Worm (Caenorhabditis elegans): ENCODE results near the gene F49F1.2.

ce11 chrIV:4094364-4094763, 21.4 kb upstream of the F49F1.2 start:
- no peak for TF ChIP-seq snpc-4 (tag; optimal IDR thresholded peaks at IDR 0.05)
- TF ChIP-seq ZK546.5 (tag; optimal IDR thresholded peaks at IDR 0.05): no peak
- TF ChIP-seq egl-27 (tag; optimal IDR thresholded peaks at IDR 0.05): no peak
- TF ChIP-seq lin-11 (tag; optimal IDR thresholded peaks at IDR 0.05): no peak
- TF ChIP-seq mdl-1 (tag; optimal IDR thresholded peaks at IDR 0.05): no peak
